Worm (Caenorhabditis elegans) whole organism, dauer: ENCODE data around the gene M142.8.

ENCODE experiments used
- unc-62 ChIP-seq: sonication (generic microtip); optimal IDR thresholded peaks from 2 replicates; lab custom pipeline; 2017; ENCODE audit warnings: missing biosample characterization, missing genetic modification reagents, missing genetic modification characterization

Gene M142.8

ce11 chrIII:10923539-10923938, 9.9 kb upstream of the M142.8 start:
- TF ChIP-seq unc-62 (GFP tag; lab: Kevin White, UChicago) = no peak

ce11 chrIII:10930850-10931249, 2.6 kb upstream of the M142.8 start, which contains the start of gene M142.5:
Gene M142.5, plus strand, starts transcription at chrIII:10931201.
- no peak for TF ChIP-seq unc-62 (GFP tag; lab: Kevin White, UChicago)

ce11 chrIII:10935944-10936343, 2.5 kb downstream of the M142.8 start, which contains the start of gene rle-1:
Gene rle-1, plus strand, starts transcription at chrIII:10936244.
- TF ChIP-seq unc-62 (GFP tag; lab: Kevin White, UChicago) = no peak

ce11 chrIII:10939184-10939583, 5.8 kb downstream of the M142.8 start:
- no peak for TF ChIP-seq unc-62 (GFP tag; lab: Kevin White, UChicago)

- TF ChIP-seq unc-62 (GFP tag; lab: Kevin White, UChicago) = no peak
Observed at ce11 chrIII:10942905-10943304, 9.5 kb downstream of the M142.8 start.

- TF ChIP-seq unc-62 (GFP tag; lab: Kevin White, UChicago) = no peak
Observed at ce11 chrIII:10945537-10945936, 12.1 kb downstream of the M142.8 start.

- no peak for TF ChIP-seq unc-62 (GFP tag; lab: Kevin White, UChicago)
Observed at ce11 chrIII:10947155-10947554, 13.7 kb downstream of the M142.8 start, which contains the start of gene strd-1. Gene strd-1, plus strand, starts transcription at chrIII:10947455.

- TF ChIP-seq unc-62 (GFP tag; lab: Kevin White, UChicago) = no peak
Observed at ce11 chrIII:10951713-10952112, 18.3 kb downstream of the M142.8 start.

ce11 chrIII:10953160-10953559, 19.7 kb downstream of the M142.8 start, which contains the start of gene zig-5:
Gene zig-5, minus strand, starts transcription at chrIII:10953508.
- TF ChIP-seq unc-62 (GFP tag; lab: Kevin White, UChicago) = no peak

- no peak for TF ChIP-seq unc-62 (GFP tag; lab: Kevin White, UChicago)
Observed at ce11 chrIII:10957236-10957635, 23.8 kb downstream of the M142.8 start.

- TF ChIP-seq unc-62 (GFP tag; lab: Kevin White, UChicago) = no peak
Observed at ce11 chrIII:10957710-10958109, 24.3 kb downstream of the M142.8 start.

- no peak for TF ChIP-seq unc-62 (GFP tag; lab: Kevin White, UChicago)
Observed at ce11 chrIII:10960387-10960786, 27.0 kb downstream of the M142.8 start.

- TF ChIP-seq unc-62 (GFP tag; lab: Kevin White, UChicago) = no peak
Observed at ce11 chrIII:10962910-10963309, 29.5 kb downstream of the M142.8 start.

ce11 chrIII:10967010-10967409, 33.6 kb downstream of the M142.8 start, which contains the start of gene W05B2.2:
Gene W05B2.2, minus strand, starts transcription at chrIII:10967110.
- no peak for TF ChIP-seq unc-62 (GFP tag; lab: Kevin White, UChicago)

ce11 chrIII:10969644-10970043, 36.2 kb downstream of the M142.8 start, which contains the start of gene dhc-4:
Gene dhc-4, plus strand, starts transcription at chrIII:10969944.
- no peak for TF ChIP-seq unc-62 (GFP tag; lab: Kevin White, UChicago)

ce11 chrIII:10976580-10976979, 43.1 kb downstream of the M142.8 start:
- TF ChIP-seq unc-62 (GFP tag; lab: Kevin White, UChicago) = no peak

- no peak for TF ChIP-seq unc-62 (GFP tag; lab: Kevin White, UChicago)
Observed at ce11 chrIII:10981555-10981954, 48.1 kb downstream of the M142.8 start.

- TF ChIP-seq unc-62 (GFP tag; lab: Kevin White, UChicago) = no peak
Observed at ce11 chrIII:10983153-10983552, 49.7 kb downstream of the M142.8 start, which contains the start of gene col-92. Gene col-92, minus strand, starts transcription at chrIII:10983253.
